Worm (Caenorhabditis elegans) whole organism, L1 larva: ENCODE measurements around the gene srm-2.
"Not testable (repeated sequence)": the region's sequence is repeated elsewhere in the genome, so short reads cannot be mapped to it uniquely, and the experiment has no call there.

Experiments
- C34B4.2 ChIP-seq: sonication (generic microtip); optimal IDR thresholded peaks from 2 replicates; lab custom pipeline; 2017; ENCODE audit warnings: mild to moderate bottlenecking, missing genetic modification characterization, missing compliant biosample characterization
- F16B12.6 ChIP-seq: fragments of 150-350 bp; optimal IDR thresholded peaks from 2 replicates; lab custom pipeline; 2014; ENCODE audit warnings: missing biosample characterization, missing genetic modification characterization
- Y116A8C.19 ChIP-seq: sonication (generic microtip); optimal IDR thresholded peaks from 2 replicates; lab custom pipeline; 2016; ENCODE audit warnings: missing compliant biosample characterization, missing genetic modification characterization, borderline replicate concordance
- aha-1 ChIP-seq: fragments of 150-350 bp; optimal IDR thresholded peaks from 2 replicates; lab custom pipeline; 2014; ENCODE audit warnings: missing biosample characterization, missing genetic modification characterization
- aly-2 ChIP-seq: fragments of 150-350 bp; optimal IDR thresholded peaks from 2 replicates; lab custom pipeline; 2014; ENCODE audit warnings: missing biosample characterization, missing genetic modification characterization
- ceh-88 ChIP-seq: fragments of 200-800 bp; sonication (Bioruptor generic); IDR thresholded peaks from 2 replicates; pipeline ENCODE4 v1.3.6; 2022; ENCODE audit warnings: missing genetic modification characterization, missing compliant biosample characterization
- ceh-90 ChIP-seq: sonication (generic microtip); optimal IDR thresholded peaks from 2 replicates; lab custom pipeline; 2016; ENCODE audit warnings: missing genetic modification characterization, missing compliant biosample characterization
- efl-3 ChIP-seq: fragments of 200-800 bp; sonication (Bioruptor generic); optimal IDR thresholded peaks from 2 replicates; lab custom pipeline; 2018; ENCODE audit warnings: mild to moderate bottlenecking, missing genetic modification characterization, missing compliant biosample characterization
- elt-3 ChIP-seq, 6 experiments: fragments of 150-350 bp in 1 of 6; sonication (generic microtip); optimal IDR thresholded peaks; 2 replicates each; lab custom pipeline; 2017 to 2018; ENCODE audit warnings: missing biosample characterization in 6 of 6, missing genetic modification characterization in 6 of 6, inconsistent platforms in 1 of 6
- ets-5 ChIP-seq: fragments of 200-800 bp; sonication (Bioruptor generic); IDR thresholded peaks from 2 replicates; pipeline ENCODE4 v1.3.6; 2022; ENCODE audit warnings: missing genetic modification characterization, missing compliant biosample characterization
- fkh-10 ChIP-seq: sonication (generic microtip); optimal IDR thresholded peaks from 2 replicates; lab custom pipeline; 2017; ENCODE audit warnings: missing biosample characterization, missing genetic modification reagents, missing genetic modification characterization
- grh-1 ChIP-seq: fragments of 200-800 bp; sonication (Bioruptor generic); IDR thresholded peaks from 2 replicates; pipeline ENCODE4 v1.3.6; 2022; ENCODE audit warnings: missing genetic modification reagents, missing genetic modification characterization, missing compliant biosample characterization
- hlh-4 ChIP-seq: sonication (generic microtip); optimal IDR thresholded peaks from 2 replicates; lab custom pipeline; 2016; ENCODE audit warnings: mild to moderate bottlenecking, missing genetic modification characterization, missing compliant biosample characterization
- isw-1 ChIP-seq: fragments of 200-800 bp; sonication (Bioruptor generic); IDR thresholded peaks from 2 replicates; pipeline ENCODE4 v1.3.6; 2022; ENCODE audit warnings: missing genetic modification characterization, missing compliant biosample characterization
- jun-1 ChIP-seq: fragments of 150-350 bp; optimal IDR thresholded peaks from 2 replicates; lab custom pipeline; 2014; ENCODE audit warnings: missing biosample characterization, missing genetic modification reagents, missing genetic modification characterization
- lin-13 ChIP-seq: fragments of 150-350 bp; optimal IDR thresholded peaks from 2 replicates; lab custom pipeline; 2014; ENCODE audit warnings: missing biosample characterization, missing genetic modification reagents, missing genetic modification characterization
- lin-14 ChIP-seq: fragments of 200-800 bp; sonication (Bioruptor generic); optimal IDR thresholded peaks from 2 replicates; lab custom pipeline; 2018; ENCODE audit warnings: mild to moderate bottlenecking, missing genetic modification characterization, moderate library complexity, missing compliant biosample characterization
- lir-3 ChIP-seq: sonication (generic microtip); optimal IDR thresholded peaks from 2 replicates; lab custom pipeline; 2016; ENCODE audit warnings: mild to moderate bottlenecking, missing genetic modification characterization, moderate library complexity, missing compliant biosample characterization; ENCODE audit not compliant: poor library complexity
- mab-9 ChIP-seq: fragments of 200-800 bp; sonication (Bioruptor generic); IDR thresholded peaks from 2 replicates; pipeline ENCODE4 v1.3.6; 2022; ENCODE audit warnings: missing genetic modification reagents, missing genetic modification characterization, missing compliant biosample characterization
- mdl-1 ChIP-seq, 2 experiments: fragments of 150-350 bp; optimal IDR thresholded peaks; 2 replicates each; lab custom pipeline; 2014 to 2017; ENCODE audit warnings: missing biosample characterization in 2 of 2, missing genetic modification characterization in 2 of 2, inconsistent platforms in 1 of 2
- nhr-20 ChIP-seq: sonication (generic microtip); optimal IDR thresholded peaks from 2 replicates; lab custom pipeline; 2016; ENCODE audit warnings: mild to moderate bottlenecking, missing genetic modification characterization, missing compliant biosample characterization
- nhr-47 ChIP-seq: sonication (generic microtip); optimal IDR thresholded peaks from 2 replicates; lab custom pipeline; 2016; ENCODE audit warnings: mild to moderate bottlenecking, missing genetic modification characterization, moderate library complexity, missing compliant biosample characterization
- nhr-76 ChIP-seq: sonication (generic microtip); optimal IDR thresholded peaks from 2 replicates; lab custom pipeline; 2017; ENCODE audit warnings: missing biosample characterization, missing genetic modification characterization
- snu-23 ChIP-seq: sonication (generic microtip); optimal IDR thresholded peaks from 2 replicates; lab custom pipeline; 2016; ENCODE audit warnings: missing genetic modification characterization, missing compliant biosample characterization
- sptf-1 ChIP-seq: fragments of 150-350 bp; optimal IDR thresholded peaks from 2 replicates; lab custom pipeline; 2014; ENCODE audit warnings: missing biosample characterization, missing genetic modification characterization
- sup-37 ChIP-seq: fragments of 200-800 bp; sonication (Bioruptor generic); optimal IDR thresholded peaks from 2 replicates; lab custom pipeline; 2018; ENCODE audit warnings: mild to moderate bottlenecking, missing genetic modification characterization, missing compliant biosample characterization
- swsn-7 ChIP-seq: sonication (generic microtip); optimal IDR thresholded peaks from 2 replicates; lab custom pipeline; 2016; ENCODE audit warnings: missing genetic modification characterization, missing compliant biosample characterization
- tlp-1 ChIP-seq: fragments of 150-350 bp; optimal IDR thresholded peaks from 2 replicates; lab custom pipeline; 2014; ENCODE audit warnings: missing biosample characterization, missing genetic modification characterization
- unc-130 ChIP-seq: fragments of 150-350 bp; optimal IDR thresholded peaks from 2 replicates; lab custom pipeline; 2017; ENCODE audit warnings: missing biosample characterization, missing genetic modification characterization, inconsistent platforms
- unc-62 ChIP-seq: fragments of 150-350 bp; optimal IDR thresholded peaks from 2 replicates; lab custom pipeline; 2014; ENCODE audit warnings: missing biosample characterization, missing genetic modification reagents, missing genetic modification characterization
- unc-98 ChIP-seq: fragments of 200-800 bp; sonication (Bioruptor generic); IDR thresholded peaks from 2 replicates; pipeline ENCODE4 v1.3.6; 2022; ENCODE audit warnings: missing genetic modification characterization, missing compliant biosample characterization
- vab-15 ChIP-seq: sonication (generic microtip); optimal IDR thresholded peaks from 2 replicates; lab custom pipeline; 2017; ENCODE audit warnings: missing genotype, mild to moderate bottlenecking, missing genetic modification characterization, missing compliant biosample characterization
- zip-4 ChIP-seq: fragments of 200-800 bp; sonication (Bioruptor generic); optimal IDR thresholded peaks from 2 replicates; lab custom pipeline; 2018; ENCODE audit warnings: mild to moderate bottlenecking, missing genetic modification characterization, moderate library complexity, missing compliant biosample characterization
- ztf-11 ChIP-seq, 2 experiments: sonication (generic microtip); optimal IDR thresholded peaks; 2 replicates each; lab custom pipeline; 2016 to 2017; ENCODE audit warnings: missing genetic modification characterization in 2 of 2, missing biosample characterization in 1 of 2, missing compliant biosample characterization in 1 of 2

Gene srm-2

DNA sequence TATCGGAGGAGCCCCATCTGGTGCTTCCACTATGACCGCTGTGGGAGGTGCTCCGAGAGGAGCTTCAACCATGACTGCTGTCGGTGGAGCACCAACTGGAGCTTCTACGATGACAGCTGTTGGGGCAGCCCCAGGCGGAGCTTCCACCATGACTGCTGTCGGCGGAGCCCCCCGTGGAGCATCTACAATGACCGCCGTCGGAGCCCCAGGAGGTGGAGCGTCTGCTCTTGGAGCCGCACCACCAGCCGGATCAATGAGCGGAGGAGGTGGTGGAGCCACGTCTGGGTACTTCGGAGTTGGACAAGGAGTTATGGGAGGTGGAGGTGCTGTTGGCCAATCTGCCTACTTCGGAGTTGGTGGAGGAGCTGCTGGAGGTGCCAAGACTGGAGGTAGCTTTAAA is 11.5 kb upstream of the srm-2 start:
- TF ChIP-seq nhr-20 (no peak), aha-1 (no peak), unc-62 (GFP tag; lab: Kevin White, UChicago) (no peak), mdl-1 (tag; optimal IDR thresholded peaks at IDR 0.05; lab: Kevin White, UChicago) (no peak), F16B12.6 (tag; lab: Kevin White, UChicago) (no peak), ztf-11 (tag; optimal IDR thresholded peaks at IDR 0.05; lab: Kevin White, UChicago) (no peak), C34B4.2 (tag; lab: Kevin White, UChicago) (no peak), ceh-88 (GFP tag; lab: Robert Waterston, UW) (no peak), fkh-10 (GFP tag; lab: Kevin White, UChicago) (no peak), grh-1 (GFP tag; lab: Robert Waterston, UW) (no peak), zip-4 (GFP tag; lab: Kevin White, UChicago) (no peak), ets-5 (GFP tag; lab: Robert Waterston, UW) (no peak), ceh-90 (tag; lab: Kevin White, UChicago) (no peak), lir-3 (tag; lab: Kevin White, UChicago) (no peak), nhr-76 (tag; lab: Kevin White, UChicago) (no peak), hlh-4 (tag; lab: Kevin White, UChicago) (no peak), snu-23 (no peak), sup-37 (GFP tag; lab: Kevin White, UChicago) (no peak), Y116A8C.19 (no peak)

DNA sequence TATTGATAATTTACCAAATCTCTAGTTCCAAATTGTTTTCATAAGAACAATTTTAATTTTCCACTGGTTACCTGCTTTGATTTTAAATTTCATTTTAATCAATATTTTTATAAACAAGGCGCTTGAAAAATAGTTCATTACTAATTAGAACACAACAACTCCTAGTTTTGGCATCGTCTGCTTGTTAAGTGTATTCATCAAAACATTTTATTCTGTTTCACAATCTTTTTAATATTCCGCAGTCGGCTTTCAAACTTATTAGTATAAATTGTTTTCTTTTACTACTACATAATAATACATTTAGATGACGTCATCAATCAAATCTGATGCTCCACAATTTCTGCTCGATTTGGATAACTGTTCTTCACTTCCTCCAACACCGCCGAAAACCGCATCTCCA is 6.0 kb upstream of the srm-2 start, which contains the start of gene pes-1:
TSS of gene pes-1 (plus strand) at position 301 of the 400 bp plus-strand sequence.
- no peak for TF ChIP-seq elt-3 (tag; optimal IDR thresholded peaks at IDR 0.05; lab: Kevin White, UChicago)
- TF ChIP-seq isw-1 (GFP tag; lab: Robert Waterston, UW), result no peak
- no peak for TF ChIP-seq unc-98 (GFP tag; lab: Robert Waterston, UW)
- no peak for TF ChIP-seq lin-13 (GFP tag; lab: Kevin White, UChicago)
- no peak for TF ChIP-seq mab-9 (GFP tag; lab: Robert Waterston, UW)
- TF ChIP-seq grh-1 (GFP tag; lab: Robert Waterston, UW), result no peak
- TF ChIP-seq nhr-76 (tag; lab: Kevin White, UChicago), result no peak
- TF ChIP-seq ets-5 (GFP tag; lab: Robert Waterston, UW), result no peak
- TF ChIP-seq swsn-7 (tag; lab: Kevin White, UChicago), result no peak
- TF ChIP-seq lin-14, result no peak
- no peak for TF ChIP-seq efl-3 (GFP tag; lab: Kevin White, UChicago)
- no peak for TF ChIP-seq snu-23
- no peak for TF ChIP-seq lir-3 (tag; lab: Kevin White, UChicago)

DNA sequence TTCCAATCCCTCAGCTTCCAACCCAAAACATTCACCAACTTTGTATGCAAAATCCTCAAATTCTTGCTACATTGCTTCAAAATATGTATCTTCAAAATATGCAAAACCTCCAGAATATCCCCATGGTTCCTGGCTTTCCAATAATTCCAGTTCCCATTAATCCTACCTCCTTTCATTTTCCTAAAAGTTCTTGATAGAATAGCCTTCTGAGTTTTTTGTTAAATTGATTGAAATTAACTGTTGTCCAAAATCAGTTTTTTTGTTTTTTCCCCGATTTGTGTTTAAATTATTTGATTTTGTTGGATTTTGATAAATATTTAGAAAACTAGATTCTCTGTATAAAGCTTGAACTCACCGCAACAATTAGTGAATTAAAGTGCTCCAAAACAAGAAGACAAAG is 3.3 kb upstream of the srm-2 start:
- TF ChIP-seq unc-130 (tag; lab: Kevin White, UChicago), result no peak
- TF ChIP-seq vab-15, result no peak
- TF ChIP-seq sup-37 (GFP tag; lab: Kevin White, UChicago), result no peak
- no peak for TF ChIP-seq jun-1 (tag; lab: Kevin White, UChicago)
- TF ChIP-seq nhr-47 (tag; lab: Kevin White, UChicago), result no peak
- TF ChIP-seq sptf-1, result no peak
- TF ChIP-seq swsn-7 (tag; lab: Kevin White, UChicago), result no peak
- TF ChIP-seq elt-3 (tag; optimal IDR thresholded peaks at IDR 0.05; lab: Kevin White, UChicago), result no peak
- no peak for TF ChIP-seq aly-2 (tag; lab: Kevin White, UChicago)

DNA sequence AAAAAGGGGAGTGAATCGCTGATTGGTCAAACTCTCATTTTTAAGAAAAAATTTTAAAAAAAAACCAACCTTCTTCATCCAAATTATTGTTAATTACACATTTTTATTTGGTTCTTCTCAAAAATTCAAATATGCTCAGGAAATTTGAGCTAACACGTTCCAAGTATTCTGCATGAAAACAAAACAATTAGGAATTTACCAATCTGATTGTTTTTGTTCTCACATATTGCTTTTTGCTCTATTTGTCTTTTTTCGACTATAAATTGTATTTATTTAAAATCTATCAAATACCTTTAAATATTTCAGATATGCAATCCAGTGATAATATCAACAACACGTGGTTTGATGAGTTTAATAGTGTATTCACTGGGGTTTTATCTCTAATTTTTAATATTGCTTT is 3.8 kb downstream of the srm-2 start, which contains the start of gene srm-1:
TSS of gene srm-1 (plus strand) at position 301 of the 400 bp plus-strand sequence.
- TF ChIP-seq jun-1 (tag; lab: Kevin White, UChicago) (no peak), snu-23 (no peak)

DNA sequence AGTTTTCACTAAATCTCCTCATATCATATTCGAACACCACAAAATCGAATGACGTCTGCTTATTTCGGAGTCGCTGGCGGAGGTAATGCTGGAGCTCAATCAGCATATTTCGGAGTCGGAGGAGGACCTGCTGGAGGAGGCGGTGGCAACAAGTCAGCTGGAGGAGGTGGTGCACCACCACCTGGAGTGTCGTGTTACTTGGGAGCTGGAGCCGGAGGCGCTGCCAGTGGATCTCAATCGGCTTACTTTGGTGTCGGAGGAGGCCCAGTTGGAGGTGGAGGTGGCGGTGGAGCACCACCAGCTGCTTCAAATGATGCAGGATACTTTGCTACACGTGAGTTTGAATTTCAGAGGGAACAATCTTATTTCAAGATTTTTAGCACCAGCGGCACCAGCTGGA is 8.0 kb downstream of the srm-2 start, which contains the start of gene ssq-4:
TSS of gene ssq-4 (plus strand) at position 19 of the 400 bp plus-strand sequence.
- not testable (repeated sequence) for TF ChIP-seq ets-5 (GFP tag; lab: Robert Waterston, UW); efl-3 (GFP tag; lab: Kevin White, UChicago); tlp-1
